Worm (Caenorhabditis elegans) whole organism, young adult: Measurements from ENCODE around the gene F14D2.7.
A peak's percentile ranks its signal among the peaks of the same experiment; 100 is the strongest.

Experiments
- B0019.2 ChIP-seq: fragments of 200-800 bp; sonication (Bioruptor generic); conservative IDR thresholded peaks from 2 replicates; pipeline ENCODE4 v1.3.6; 2022; ENCODE audit warnings: missing genetic modification reagents, missing genetic modification characterization, missing compliant biosample characterization
- B0035.1 ChIP-seq: sonication (generic microtip); optimal IDR thresholded peaks from 2 replicates; lab custom pipeline; 2016; ENCODE audit warnings: missing genetic modification characterization, mild to moderate bottlenecking, missing compliant biosample characterization, missing genotype, missing genetic modification reagents
- C06A6.2 ChIP-seq: fragments of 200-800 bp; sonication (Bioruptor generic); conservative IDR thresholded peaks from 2 replicates; pipeline ENCODE4 v1.3.6; 2022; ENCODE audit warnings: missing genetic modification characterization, missing compliant biosample characterization
- F10E7.11 ChIP-seq: sonication (generic microtip); optimal IDR thresholded peaks from 2 replicates; lab custom pipeline; 2017; ENCODE audit warnings: mild to moderate bottlenecking, missing genetic modification characterization, moderate library complexity, missing compliant biosample characterization
- F33H1.4 ChIP-seq: fragments of 200-800 bp; sonication (Bioruptor generic); IDR thresholded peaks from 2 replicates; pipeline ENCODE4 v1.3.6; 2022; ENCODE audit warnings: missing genetic modification reagents, missing genetic modification characterization, missing compliant biosample characterization
- F37B4.10 ChIP-seq: fragments of 200-800 bp; sonication (Bioruptor generic); IDR thresholded peaks from 2 replicates; pipeline ENCODE4 v1.3.6; 2022; ENCODE audit warnings: missing genetic modification characterization, missing compliant biosample characterization
- F49E8.2 ChIP-seq: sonication (generic microtip); optimal IDR thresholded peaks from 3 replicates; lab custom pipeline; 2017; ENCODE audit warnings: missing genetic modification characterization, mild to moderate bottlenecking, missing compliant biosample characterization, antibody characterized with exemption, moderate library complexity; ENCODE audit not compliant: insufficient read depth
- F57C9.4 ChIP-seq: sonication (generic microtip); optimal IDR thresholded peaks from 2 replicates; lab custom pipeline; 2017; ENCODE audit warnings: mild to moderate bottlenecking, missing genetic modification characterization, missing compliant biosample characterization
- K12H6.12 ChIP-seq: fragments of 200-800 bp; sonication (Bioruptor generic); optimal IDR thresholded peaks from 2 replicates; lab custom pipeline; 2018; ENCODE audit warnings: mild to moderate bottlenecking, missing genetic modification characterization, missing compliant biosample characterization
- T26A5.8 ChIP-seq: sonication (generic microtip); optimal IDR thresholded peaks from 2 replicates; lab custom pipeline; 2016; ENCODE audit warnings: missing genetic modification characterization, missing compliant biosample characterization
- Y95B8A.8 ChIP-seq: fragments of 200-800 bp; sonication (Bioruptor generic); IDR thresholded peaks from 2 replicates; pipeline ENCODE4 v1.3.6; 2022; ENCODE audit warnings: missing genetic modification reagents, missing genetic modification characterization, missing compliant biosample characterization
- ZK185.1 ChIP-seq: sonication (generic microtip); optimal IDR thresholded peaks from 2 replicates; lab custom pipeline; 2016; ENCODE audit warnings: mild to moderate bottlenecking, missing genetic modification characterization, missing compliant biosample characterization; ENCODE audit not compliant: poor library complexity, severe bottlenecking
- athp-1 ChIP-seq: sonication (generic microtip); optimal IDR thresholded peaks from 2 replicates; lab custom pipeline; 2017; ENCODE audit warnings: mild to moderate bottlenecking, missing genetic modification characterization, missing compliant biosample characterization
- bed-2 ChIP-seq: fragments of 200-800 bp; sonication (Bioruptor generic); IDR thresholded peaks from 2 replicates; pipeline ENCODE4 v1.3.6; 2022; ENCODE audit warnings: missing genetic modification reagents, missing genetic modification characterization, missing compliant biosample characterization
- dpl-1 ChIP-seq: fragments of 150-350 bp; optimal IDR thresholded peaks from 2 replicates; lab custom pipeline; 2014; ENCODE audit warnings: missing biosample characterization, missing genetic modification reagents, missing genetic modification characterization
- ekl-4 ChIP-seq: fragments of 200-800 bp; sonication (Bioruptor generic); IDR thresholded peaks from 2 replicates; pipeline ENCODE4 v1.3.6; 2022; ENCODE audit warnings: missing genetic modification reagents, missing genetic modification characterization, missing compliant biosample characterization
- ets-4 ChIP-seq: fragments of 200-800 bp; sonication (Bioruptor generic); optimal IDR thresholded peaks from 2 replicates; lab custom pipeline; 2018; ENCODE audit warnings: mild to moderate bottlenecking, missing genetic modification characterization, missing compliant biosample characterization
- gei-17 ChIP-seq: fragments of 200-800 bp; sonication (Bioruptor generic); optimal IDR thresholded peaks from 2 replicates; lab custom pipeline; 2018; ENCODE audit warnings: mild to moderate bottlenecking, missing genetic modification characterization, missing compliant biosample characterization
- hmg-1.2 ChIP-seq: fragments of 200-800 bp; sonication (Bioruptor generic); IDR thresholded peaks from 2 replicates; pipeline ENCODE4 v1.3.6; 2022; ENCODE audit warnings: missing genetic modification reagents, missing genetic modification characterization, missing compliant biosample characterization
- lag-1 ChIP-seq: fragments of 200-800 bp; sonication (Bioruptor generic); IDR thresholded peaks from 2 replicates; pipeline ENCODE4 v1.3.6; 2022; ENCODE audit warnings: missing genetic modification reagents, missing genetic modification characterization, missing compliant biosample characterization
- let-526 ChIP-seq: fragments of 200-800 bp; sonication (Bioruptor generic); IDR thresholded peaks from 2 replicates; pipeline ENCODE4 v1.3.6; 2022; ENCODE audit warnings: missing genetic modification reagents, missing genetic modification characterization, missing compliant biosample characterization
- lin-26 ChIP-seq: fragments of 200-800 bp; sonication (Bioruptor generic); IDR thresholded peaks from 2 replicates; pipeline ENCODE4 v1.3.6; 2022; ENCODE audit warnings: missing genetic modification reagents, missing genetic modification characterization, missing compliant biosample characterization
- lin-40 ChIP-seq: sonication (generic microtip); optimal IDR thresholded peaks from 2 replicates; lab custom pipeline; 2016; ENCODE audit warnings: missing genetic modification characterization, mild to moderate bottlenecking, missing compliant biosample characterization, missing genotype, missing genetic modification reagents
- lin-54 ChIP-seq: fragments of 200-800 bp; sonication (Bioruptor generic); optimal IDR thresholded peaks from 2 replicates; lab custom pipeline; 2018; ENCODE audit warnings: mild to moderate bottlenecking, missing genetic modification characterization, missing compliant biosample characterization
- madf-6 ChIP-seq: fragments of 200-800 bp; sonication (Bioruptor generic); IDR thresholded peaks from 2 replicates; pipeline ENCODE4 v1.3.6; 2022; ENCODE audit warnings: missing genetic modification reagents, missing genetic modification characterization, missing compliant biosample characterization
- mel-28 ChIP-seq: sonication (generic microtip); optimal IDR thresholded peaks from 2 replicates; lab custom pipeline; 2016; ENCODE audit warnings: borderline replicate concordance, mild to moderate bottlenecking, missing genetic modification characterization, missing compliant biosample characterization
- nfya-1 ChIP-seq: sonication (generic microtip); optimal IDR thresholded peaks from 2 replicates; lab custom pipeline; 2017; ENCODE audit warnings: antibody characterized with exemption, missing compliant biosample characterization, missing genetic modification characterization, borderline replicate concordance; ENCODE audit not compliant: insufficient read depth
- nfyb-1 ChIP-seq: fragments of 200-800 bp; sonication (Bioruptor generic); IDR thresholded peaks from 2 replicates; pipeline ENCODE4 v1.3.6; 2022; ENCODE audit warnings: missing genetic modification reagents, missing genetic modification characterization, missing compliant biosample characterization
- nhr-27 ChIP-seq: fragments of 200-800 bp; sonication (Bioruptor generic); optimal IDR thresholded peaks from 2 replicates; lab custom pipeline; 2018; ENCODE audit warnings: mild to moderate bottlenecking, missing genetic modification characterization, moderate library complexity, missing compliant biosample characterization
- rpc-1 ChIP-seq, 2 experiments: fragments of 150-350 bp in 1 of 2; sonication (generic microtip) in 1 of 2; optimal IDR thresholded peaks; 2 replicates each; lab custom pipeline; 2014 to 2018; ENCODE audit warnings: missing biosample characterization in 1 of 2, missing genetic modification characterization in 1 of 2, missing genetic modification reagents in 1 of 2, missing genotype in 1 of 2
- sdz-38 ChIP-seq: sonication (generic microtip); optimal IDR thresholded peaks from 2 replicates; lab custom pipeline; 2016; ENCODE audit warnings: missing genotype, missing genetic modification characterization, missing compliant biosample characterization
- snpc-1.1 ChIP-seq: sonication (generic microtip); optimal IDR thresholded peaks from 2 replicates; lab custom pipeline; 2017; ENCODE audit warnings: missing genetic modification characterization, mild to moderate bottlenecking, missing compliant biosample characterization, antibody characterized with exemption, moderate library complexity, missing genotype, missing genetic modification reagents; ENCODE audit not compliant: insufficient read depth
- snpc-1.3 ChIP-seq: sonication (generic microtip); optimal IDR thresholded peaks from 2 replicates; lab custom pipeline; 2017; ENCODE audit warnings: missing genetic modification characterization, mild to moderate bottlenecking, missing compliant biosample characterization, antibody characterized with exemption, moderate library complexity, missing genotype, missing genetic modification reagents; ENCODE audit not compliant: insufficient read depth
- tbp1 ChIP-seq: fragments of 200-800 bp; sonication (Bioruptor generic); optimal IDR thresholded peaks from 2 replicates; lab custom pipeline; 2018; ENCODE audit warnings: mild to moderate bottlenecking, missing genetic modification characterization, missing compliant biosample characterization
- xnd-1 ChIP-seq: sonication (generic microtip); optimal IDR thresholded peaks from 2 replicates; lab custom pipeline; 2016; ENCODE audit warnings: missing genotype, missing genetic modification reagents, missing genetic modification characterization, missing compliant biosample characterization
- ztf-18 ChIP-seq: sonication (generic microtip); optimal IDR thresholded peaks from 2 replicates; lab custom pipeline; 2016; ENCODE audit warnings: missing genotype, mild to moderate bottlenecking, missing genetic modification characterization, missing compliant biosample characterization
- ztf-22 ChIP-seq: fragments of 200-800 bp; sonication (Bioruptor generic); optimal IDR thresholded peaks from 2 replicates; lab custom pipeline; 2018; ENCODE audit warnings: mild to moderate bottlenecking, missing genetic modification characterization, moderate library complexity, missing compliant biosample characterization
- ztf-26 ChIP-seq: sonication (generic microtip); optimal IDR thresholded peaks from 2 replicates; lab custom pipeline; 2017; ENCODE audit warnings: missing genetic modification characterization, missing compliant biosample characterization
- ztf-6 ChIP-seq: fragments of 200-800 bp; sonication (Bioruptor generic); IDR thresholded peaks from 2 replicates; pipeline ENCODE4 v1.3.6; 2022; ENCODE audit warnings: missing genetic modification reagents, missing genetic modification characterization, missing compliant biosample characterization

Gene F14D2.7

ce11 chrII:3338556-3338955 is at the start of gene F14D2.7:
Gene F14D2.7 (minus strand): TSS chrII:3338656.
- TF ChIP-seq mel-28 (tag; lab: Kevin White, UChicago): no peak
- no peak for TF ChIP-seq rpc-1 (optimal IDR thresholded peaks at IDR 0.05; lab: Kevin White, UChicago)
- TF ChIP-seq rpc-1 (tag; optimal IDR thresholded peaks at IDR 0.05; lab: Kevin White, UChicago): no peak
- TF ChIP-seq K12H6.12: no peak
- TF ChIP-seq F49E8.2 (tag; lab: Kevin White, UChicago): no peak
- no peak for TF ChIP-seq ztf-18
- TF ChIP-seq ekl-4 (GFP tag; lab: Robert Waterston, UW): no peak
- TF ChIP-seq C06A6.2 (GFP tag; lab: Robert Waterston, UW): no peak
- TF ChIP-seq T26A5.8 (tag; lab: Kevin White, UChicago): no peak
- no peak for TF ChIP-seq B0035.1
- no peak for TF ChIP-seq let-526
- TF ChIP-seq snpc-1.1 (tag; lab: Kevin White, UChicago): no peak
- TF ChIP-seq F37B4.10 (GFP tag; lab: Robert Waterston, UW): no peak
- no peak for TF ChIP-seq F57C9.4 (tag; lab: Kevin White, UChicago)
- TF ChIP-seq gei-17: no peak
- no peak for TF ChIP-seq nfyb-1 (GFP tag; lab: Robert Waterston, UW)
- TF ChIP-seq lin-54: no peak
- no peak for TF ChIP-seq ztf-26 (tag; lab: Kevin White, UChicago)

- TF ChIP-seq F33H1.4 (GFP tag; lab: Robert Waterston, UW) (no peak), hmg-1.2 (GFP tag; lab: Robert Waterston, UW) (peak; percentile 52; the same call in 1 of the 2 replicates)
These were observed 49.0 kb upstream of the F14D2.7 start, which contains the start of gene T06D4.6 for ce11 chrII:3387503-3387902. Gene T06D4.6 (minus strand): TSS chrII:3387603.

- TF ChIP-seq athp-1 (tag; lab: Kevin White, UChicago) (no peak), sdz-38 (tag; lab: Kevin White, UChicago) (no peak), lag-1 (GFP tag; lab: Robert Waterston, UW) (no peak), F10E7.11 (tag; lab: Kevin White, UChicago) (no peak), madf-6 (no peak), xnd-1 (tag; lab: Kevin White, UChicago) (no peak), B0019.2 (GFP tag; lab: Robert Waterston, UW) (no peak), B0035.1 (no peak), lin-40 (tag; lab: Kevin White, UChicago) (no peak), Y95B8A.8 (GFP tag; lab: Robert Waterston, UW) (no peak), lin-26 (no peak)
These were observed 47.3 kb upstream of the F14D2.7 start, which contains the start of gene T06D4.2 for ce11 chrII:3385736-3386135. Gene T06D4.2 (minus strand): TSS chrII:3385905.

- TF ChIP-seq ets-4 (GFP tag; lab: Kevin White, UChicago): no peak
- TF ChIP-seq snpc-1.3: no peak
- no peak for TF ChIP-seq tbp1 (GFP tag; lab: Kevin White, UChicago)
- no peak for TF ChIP-seq rpc-1 (optimal IDR thresholded peaks at IDR 0.05; lab: Kevin White, UChicago)
- TF ChIP-seq rpc-1 (tag; optimal IDR thresholded peaks at IDR 0.05; lab: Kevin White, UChicago): no peak
- no peak for TF ChIP-seq ztf-6 (GFP tag; lab: Robert Waterston, UW)
- TF ChIP-seq F10E7.11 (tag; lab: Kevin White, UChicago): no peak
- no peak for TF ChIP-seq ztf-22 (GFP tag; lab: Kevin White, UChicago)
- no peak for TF ChIP-seq ZK185.1
- TF ChIP-seq B0035.1: no peak
- TF ChIP-seq dpl-1 (GFP tag; lab: Kevin White, UChicago): no peak
- no peak for TF ChIP-seq nhr-27 (tag; lab: Kevin White, UChicago)
- TF ChIP-seq ztf-26 (tag; lab: Kevin White, UChicago): no peak
- no peak for TF ChIP-seq bed-2 (GFP tag; lab: Robert Waterston, UW)
- no peak for TF ChIP-seq F49E8.2 (tag; lab: Kevin White, UChicago)
- no peak for TF ChIP-seq nfya-1
These were observed 44.7 kb upstream of the F14D2.7 start for ce11 chrII:3383116-3383515.
